Worm (Caenorhabditis elegans): ENCODE data around the gene svh-11.

DNA sequence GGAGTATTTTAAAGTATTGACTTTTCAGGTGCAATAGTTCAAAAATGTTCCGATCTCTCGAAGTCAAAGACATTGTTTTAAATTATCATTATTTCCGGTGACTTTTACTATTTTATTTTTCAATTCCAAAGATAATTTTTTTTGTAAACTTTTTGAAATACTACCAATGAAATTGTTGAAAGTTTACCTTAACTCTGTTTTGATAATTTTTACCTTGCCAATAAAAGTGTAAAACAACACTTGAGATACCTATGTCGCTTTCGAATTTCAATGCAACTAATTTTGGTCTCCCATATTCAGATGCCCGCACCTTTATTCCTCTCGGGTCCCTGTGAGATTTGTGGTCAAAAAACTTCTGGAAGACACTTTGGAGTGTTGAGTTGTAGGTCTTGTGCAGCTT, 18.2 kb downstream of the svh-11 start, which contains the start of gene nhr-103:
- TF ChIP-seq ztf-23 (GFP tag; IDR thresholded peaks at IDR 0.05) (no peak), cog-1 (tag; optimal IDR thresholded peaks at IDR 0.05) (no peak), klf-2 (GFP tag; conservative IDR thresholded peaks at IDR 0.05) (no peak), ref-1 (GFP tag; conservative IDR thresholded peaks at IDR 0.05) (no peak)

All from whole organism, midembryonic.